Fruit fly (Drosophila melanogaster) whole organism: Measurements from ENCODE around the gene Sse.

Source experiments
- CG8478 ChIP-seq: fragments of >200 bp; optimal IDR thresholded peaks from 2 replicates; lab custom pipeline; 2018; ENCODE audit warnings: inconsistent platforms
- Dll ChIP-seq: fragments of >200 bp; optimal IDR thresholded peaks from 2 replicates; lab custom pipeline; 2017
- EcR ChIP-seq, 2 experiments: fragments of >200 bp; optimal IDR thresholded peaks; 2 replicates each; lab custom pipeline; 2017; ENCODE audit warnings: missing biosample characterization in 2 of 2, missing genetic modification characterization in 2 of 2, missing genetic modification reagents in 2 of 2
- pan ChIP-seq: fragments of >200 bp; optimal IDR thresholded peaks from 2 replicates; lab custom pipeline; 2017
- psq ChIP-seq: fragments of >200 bp; optimal IDR thresholded peaks from 2 replicates; lab custom pipeline; 2017
- usp ChIP-seq: fragments of >200 bp; optimal IDR thresholded peaks from 2 replicates; lab custom pipeline; 2017; ENCODE audit warnings: missing biosample characterization, missing genetic modification characterization, mixed read lengths

The Sse gene

dm6 chr3L:5655751-5656276, 6.2 kb downstream of the Sse start:
- TF ChIP-seq usp = no peak
- TF ChIP-seq psq (lab: Kevin White, UChicago) = no peak
- TF ChIP-seq pan (lab: Kevin White, UChicago) = no peak
- no peak for TF ChIP-seq CG8478 (lab: Kevin White, UChicago)
- no peak for TF ChIP-seq Dll (lab: Kevin White, UChicago)
- TF ChIP-seq EcR (GFP tag; optimal IDR thresholded peaks at IDR 0.05; lab: Kevin White, UChicago) = no peak

- TF ChIP-seq CG8478 (lab: Kevin White, UChicago) (no peak), EcR (GFP tag; optimal IDR thresholded peaks at IDR 0.05; lab: Kevin White, UChicago) (no peak), psq (lab: Kevin White, UChicago) (no peak), pan (lab: Kevin White, UChicago) (no peak), Dll (lab: Kevin White, UChicago) (no peak), usp (no peak)
These were observed 6.9 kb downstream of the Sse start for dm6 chr3L:5654955-5655750.

dm6 chr3L:5654403-5654883, 7.6 kb downstream of the Sse start, which contains the start of gene lin-28:
Gene lin-28 (plus strand): TSS chr3L:5654681.
- no peak for TF ChIP-seq psq (lab: Kevin White, UChicago)
- TF ChIP-seq EcR (GFP tag; optimal IDR thresholded peaks at IDR 0.05; lab: Kevin White, UChicago) = no peak
- TF ChIP-seq pan (lab: Kevin White, UChicago) = no peak
- no peak for TF ChIP-seq Dll (lab: Kevin White, UChicago)
- no peak for TF ChIP-seq usp
- no peak for TF ChIP-seq CG8478 (lab: Kevin White, UChicago)

- TF ChIP-seq EcR (GFP tag; optimal IDR thresholded peaks at IDR 0.05; lab: Kevin White, UChicago) = no peak
- no peak for TF ChIP-seq psq (lab: Kevin White, UChicago)
- TF ChIP-seq CG8478 (lab: Kevin White, UChicago) = no peak
- no peak for TF ChIP-seq usp
- TF ChIP-seq Dll (lab: Kevin White, UChicago) = no peak
These were observed 18.3 kb downstream of the Sse start for dm6 chr3L:5643733-5644132.

- TF ChIP-seq psq (lab: Kevin White, UChicago) = no peak
- no peak for TF ChIP-seq EcR (GFP tag; optimal IDR thresholded peaks at IDR 0.05; lab: Kevin White, UChicago)
- no peak for TF ChIP-seq CG8478 (lab: Kevin White, UChicago)
- TF ChIP-seq usp = no peak
- no peak for TF ChIP-seq pan (lab: Kevin White, UChicago)
- TF ChIP-seq Dll (lab: Kevin White, UChicago) = no peak
These were observed 19.2 kb downstream of the Sse start for dm6 chr3L:5642837-5643236.

- TF ChIP-seq CG8478 (lab: Kevin White, UChicago) = no peak
- TF ChIP-seq Dll (lab: Kevin White, UChicago) = no peak
- TF ChIP-seq usp = no peak
- TF ChIP-seq psq (lab: Kevin White, UChicago) = no peak
- no peak for TF ChIP-seq EcR (GFP tag; optimal IDR thresholded peaks at IDR 0.05; lab: Kevin White, UChicago)
- TF ChIP-seq pan (lab: Kevin White, UChicago) = no peak
These were observed 20.5 kb downstream of the Sse start for dm6 chr3L:5641547-5641946.

dm6 chr3L:5641120-5641519, 20.9 kb downstream of the Sse start:
- TF ChIP-seq CG8478 (lab: Kevin White, UChicago) (no peak), usp (no peak), pan (lab: Kevin White, UChicago) (no peak), Dll (lab: Kevin White, UChicago) (no peak), EcR (GFP tag; optimal IDR thresholded peaks at IDR 0.05; lab: Kevin White, UChicago) (no peak), psq (lab: Kevin White, UChicago) (no peak)

dm6 chr3L:5640689-5641088, 21.4 kb downstream of the Sse start:
- no peak for TF ChIP-seq EcR (GFP tag; optimal IDR thresholded peaks at IDR 0.05; lab: Kevin White, UChicago)
- no peak for TF ChIP-seq usp
- no peak for TF ChIP-seq Dll (lab: Kevin White, UChicago)
- no peak for TF ChIP-seq pan (lab: Kevin White, UChicago)
- TF ChIP-seq CG8478 (lab: Kevin White, UChicago) = no peak
- no peak for TF ChIP-seq psq (lab: Kevin White, UChicago)

- TF ChIP-seq usp (no peak), CG8478 (lab: Kevin White, UChicago) (no peak), Dll (lab: Kevin White, UChicago) (no peak), EcR (GFP tag; optimal IDR thresholded peaks at IDR 0.05; lab: Kevin White, UChicago) (peak in 1 of 2 experiments; percentile 50), psq (lab: Kevin White, UChicago) (no peak)
These were observed 22.6 kb downstream of the Sse start for dm6 chr3L:5639474-5639873.

- TF ChIP-seq usp = no peak
- no peak for TF ChIP-seq CG8478 (lab: Kevin White, UChicago)
- no peak for TF ChIP-seq EcR (GFP tag; optimal IDR thresholded peaks at IDR 0.05; lab: Kevin White, UChicago)
- TF ChIP-seq pan (lab: Kevin White, UChicago) = no peak
- no peak for TF ChIP-seq Dll (lab: Kevin White, UChicago)
- no peak for TF ChIP-seq psq (lab: Kevin White, UChicago)
These were observed 23.5 kb downstream of the Sse start for dm6 chr3L:5638542-5639045.

dm6 chr3L:5637477-5637876, 24.6 kb downstream of the Sse start:
- TF ChIP-seq pan (lab: Kevin White, UChicago) (no peak), EcR (GFP tag; optimal IDR thresholded peaks at IDR 0.05; lab: Kevin White, UChicago) (no peak), CG8478 (lab: Kevin White, UChicago) (no peak), Dll (lab: Kevin White, UChicago) (no peak), psq (lab: Kevin White, UChicago) (no peak)
